Worm (Caenorhabditis elegans) whole organism, young adult: ENCODE measurements around the gene lias-1.

Source experiments
- C06A6.2 ChIP-seq: fragments of 200-800 bp; sonication (Bioruptor generic); conservative IDR thresholded peaks from 2 replicates; pipeline ENCODE4 v1.3.6; 2022; ENCODE audit warnings: missing genetic modification characterization, missing compliant biosample characterization
- D2030.7 ChIP-seq: fragments of 200-800 bp; sonication (Bioruptor generic); IDR thresholded peaks from 2 replicates; pipeline ENCODE4 v1.3.6; 2022; ENCODE audit warnings: missing genetic modification reagents, missing genetic modification characterization, missing compliant biosample characterization
- F22D6.2 ChIP-seq: sonication (generic microtip); optimal IDR thresholded peaks from 2 replicates; lab custom pipeline; 2016; ENCODE audit warnings: mild to moderate bottlenecking, missing genetic modification characterization, missing compliant biosample characterization
- F33H1.4 ChIP-seq: fragments of 200-800 bp; sonication (Bioruptor generic); IDR thresholded peaks from 2 replicates; pipeline ENCODE4 v1.3.6; 2022; ENCODE audit warnings: missing genetic modification reagents, missing genetic modification characterization, missing compliant biosample characterization
- F55B11.4 ChIP-seq: sonication (generic microtip); optimal IDR thresholded peaks from 2 replicates; lab custom pipeline; 2016; ENCODE audit warnings: missing compliant biosample characterization, missing genetic modification characterization, borderline replicate concordance; ENCODE audit not compliant: insufficient read depth
- T07F8.4 ChIP-seq: sonication (generic microtip); optimal IDR thresholded peaks from 2 replicates; lab custom pipeline; 2016; ENCODE audit warnings: mild to moderate bottlenecking, missing genetic modification characterization, moderate library complexity, missing compliant biosample characterization
- Y53G8AR.9 ChIP-seq: fragments of 200-800 bp; sonication (Bioruptor generic); conservative IDR thresholded peaks from 2 replicates; pipeline ENCODE4 v1.3.6; 2022; ENCODE audit warnings: missing genetic modification reagents, missing genetic modification characterization, missing compliant biosample characterization
- Y79H2A.3 ChIP-seq: fragments of 200-800 bp; sonication (Bioruptor generic); conservative IDR thresholded peaks from 2 replicates; pipeline ENCODE4 v1.3.6; 2022; ENCODE audit warnings: missing genetic modification reagents, missing genetic modification characterization, missing compliant biosample characterization
- akir-1 ChIP-seq: fragments of 200-800 bp; sonication (Bioruptor generic); optimal IDR thresholded peaks from 2 replicates; lab custom pipeline; 2018; ENCODE audit warnings: mild to moderate bottlenecking, missing genetic modification characterization, moderate library complexity, missing compliant biosample characterization
- atf-7 ChIP-seq: sonication (generic microtip); optimal IDR thresholded peaks from 2 replicates; lab custom pipeline; 2017; ENCODE audit warnings: mild to moderate bottlenecking, missing genetic modification characterization, missing compliant biosample characterization
- cebp-2 ChIP-seq: fragments of 200-800 bp; sonication (Bioruptor generic); IDR thresholded peaks from 2 replicates; pipeline ENCODE4 v1.3.6; 2022; ENCODE audit warnings: missing genetic modification characterization, missing compliant biosample characterization
- ceh-100 ChIP-seq: fragments of 200-800 bp; sonication (Bioruptor generic); IDR thresholded peaks from 2 replicates; pipeline ENCODE4 v1.3.6; 2022; ENCODE audit warnings: missing genetic modification reagents, missing genetic modification characterization, missing compliant biosample characterization
- ceh-58 ChIP-seq: fragments of 200-800 bp; sonication (Bioruptor generic); IDR thresholded peaks from 2 replicates; pipeline ENCODE4 v1.3.6; 2022; ENCODE audit warnings: missing genetic modification characterization, missing compliant biosample characterization
- die-1 ChIP-seq: sonication (generic microtip); optimal IDR thresholded peaks from 2 replicates; lab custom pipeline; 2016; ENCODE audit warnings: missing genotype, mild to moderate bottlenecking, missing genetic modification characterization, missing compliant biosample characterization
- dox-1 ChIP-seq: fragments of 200-800 bp; sonication (Bioruptor generic); IDR thresholded peaks from 2 replicates; pipeline ENCODE4 v1.3.6; 2022; ENCODE audit warnings: missing genetic modification reagents, missing genetic modification characterization, missing compliant biosample characterization
- egl-44 ChIP-seq: fragments of 200-800 bp; sonication (Bioruptor generic); IDR thresholded peaks from 2 replicates; pipeline ENCODE4 v1.3.6; 2022; ENCODE audit warnings: missing genetic modification reagents, missing genetic modification characterization, missing compliant biosample characterization
- ets-4 ChIP-seq: fragments of 200-800 bp; sonication (Bioruptor generic); optimal IDR thresholded peaks from 2 replicates; lab custom pipeline; 2018; ENCODE audit warnings: mild to moderate bottlenecking, missing genetic modification characterization, missing compliant biosample characterization
- fkh-3 ChIP-seq: sonication (generic microtip); optimal IDR thresholded peaks from 2 replicates; lab custom pipeline; 2016; ENCODE audit warnings: mild to moderate bottlenecking, missing genetic modification characterization, missing compliant biosample characterization
- hlh-26 ChIP-seq: fragments of 200-800 bp; sonication (Bioruptor generic); conservative IDR thresholded peaks from 2 replicates; pipeline ENCODE4 v1.3.6; 2022; ENCODE audit warnings: missing genetic modification reagents, missing genetic modification characterization, missing compliant biosample characterization
- hmg-1.2 ChIP-seq: fragments of 200-800 bp; sonication (Bioruptor generic); IDR thresholded peaks from 2 replicates; pipeline ENCODE4 v1.3.6; 2022; ENCODE audit warnings: missing genetic modification reagents, missing genetic modification characterization, missing compliant biosample characterization
- let-526 ChIP-seq: fragments of 200-800 bp; sonication (Bioruptor generic); IDR thresholded peaks from 2 replicates; pipeline ENCODE4 v1.3.6; 2022; ENCODE audit warnings: missing genetic modification reagents, missing genetic modification characterization, missing compliant biosample characterization
- let-607 ChIP-seq, 2 experiments: fragments of 200-800 bp in 1 of 2; sonication (Bioruptor generic) in 1 of 2; sonication (generic microtip) in 1 of 2; optimal IDR thresholded peaks; 2 replicates each; lab custom pipeline; 2016 to 2018; ENCODE audit warnings: mild to moderate bottlenecking in 2 of 2, missing compliant biosample characterization in 2 of 2, missing genetic modification characterization in 2 of 2, moderate library complexity in 2 of 2, missing genotype in 1 of 2
- lin-26 ChIP-seq: fragments of 200-800 bp; sonication (Bioruptor generic); IDR thresholded peaks from 2 replicates; pipeline ENCODE4 v1.3.6; 2022; ENCODE audit warnings: missing genetic modification reagents, missing genetic modification characterization, missing compliant biosample characterization
- lin-35 ChIP-seq, 3 experiments: fragments of 150-350 bp in 2 of 3; sonication (generic microtip) in 1 of 3; optimal IDR thresholded peaks; 2 replicates each; lab custom pipeline; 2014 to 2018; ENCODE audit warnings: missing biosample characterization in 3 of 3, missing genetic modification characterization in 3 of 3, missing genetic modification reagents in 3 of 3
- lin-40 ChIP-seq: sonication (generic microtip); optimal IDR thresholded peaks from 2 replicates; lab custom pipeline; 2016; ENCODE audit warnings: missing genetic modification characterization, mild to moderate bottlenecking, missing compliant biosample characterization, missing genotype, missing genetic modification reagents
- lin-54 ChIP-seq: fragments of 200-800 bp; sonication (Bioruptor generic); optimal IDR thresholded peaks from 2 replicates; lab custom pipeline; 2018; ENCODE audit warnings: mild to moderate bottlenecking, missing genetic modification characterization, missing compliant biosample characterization
- lir-1 ChIP-seq: fragments of 200-800 bp; sonication (Bioruptor generic); conservative IDR thresholded peaks from 2 replicates; pipeline ENCODE4 v1.3.6; 2022; ENCODE audit warnings: missing genetic modification reagents, missing genetic modification characterization, missing compliant biosample characterization
- madf-10 ChIP-seq: sonication (generic microtip); optimal IDR thresholded peaks from 2 replicates; lab custom pipeline; 2016; ENCODE audit warnings: mild to moderate bottlenecking, missing genetic modification characterization, missing compliant biosample characterization
- mes-4 ChIP-seq: sonication (generic microtip); optimal IDR thresholded peaks from 2 replicates; lab custom pipeline; 2016; ENCODE audit warnings: missing genotype, missing genetic modification characterization, missing compliant biosample characterization
- nhr-80 ChIP-seq: sonication (generic microtip); optimal IDR thresholded peaks from 2 replicates; lab custom pipeline; 2016; ENCODE audit warnings: missing genetic modification characterization, missing compliant biosample characterization
- rec-8 ChIP-seq, 2 experiments: sonication (generic microtip); optimal IDR thresholded peaks; 2 replicates each; lab custom pipeline; 2016; ENCODE audit warnings: mild to moderate bottlenecking in 2 of 2, missing genetic modification characterization in 2 of 2, missing genetic modification reagents in 2 of 2, missing genotype in 2 of 2, missing biosample characterization in 1 of 2, missing compliant biosample characterization in 1 of 2, moderate library complexity in 1 of 2
- rpc-1 ChIP-seq, 2 experiments: fragments of 150-350 bp in 1 of 2; sonication (generic microtip) in 1 of 2; optimal IDR thresholded peaks; 2 replicates each; lab custom pipeline; 2014 to 2018; ENCODE audit warnings: missing biosample characterization in 1 of 2, missing genetic modification characterization in 1 of 2, missing genetic modification reagents in 1 of 2, missing genotype in 1 of 2
- sdz-38 ChIP-seq: sonication (generic microtip); optimal IDR thresholded peaks from 2 replicates; lab custom pipeline; 2016; ENCODE audit warnings: missing genotype, missing genetic modification characterization, missing compliant biosample characterization
- snpc-1.1 ChIP-seq: sonication (generic microtip); optimal IDR thresholded peaks from 2 replicates; lab custom pipeline; 2017; ENCODE audit warnings: missing genetic modification characterization, mild to moderate bottlenecking, missing compliant biosample characterization, antibody characterized with exemption, moderate library complexity, missing genotype, missing genetic modification reagents; ENCODE audit not compliant: insufficient read depth
- snpc-3.4 ChIP-seq: sonication (generic microtip); optimal IDR thresholded peaks from 2 replicates; lab custom pipeline; 2017; ENCODE audit warnings: missing genetic modification characterization, mild to moderate bottlenecking, missing compliant biosample characterization, antibody characterized with exemption, moderate library complexity, missing genotype, missing genetic modification reagents
- snpc-4 ChIP-seq, 5 experiments: fragments of 150-350 bp in 1 of 5; sonication (generic microtip) in 4 of 5; optimal IDR thresholded peaks; 2 replicates each; lab custom pipeline; 2014 to 2018; ENCODE audit warnings: missing genetic modification characterization in 5 of 5, missing biosample characterization in 3 of 5, antibody characterized with exemption in 2 of 5, mild to moderate bottlenecking in 2 of 5, missing compliant biosample characterization in 2 of 5, missing genotype in 2 of 5, moderate library complexity in 2 of 5, missing genetic modification reagents in 1 of 5
- sptf-2 ChIP-seq: fragments of 200-800 bp; sonication (Bioruptor generic); optimal IDR thresholded peaks from 2 replicates; lab custom pipeline; 2018; ENCODE audit warnings: mild to moderate bottlenecking, missing genetic modification characterization, missing compliant biosample characterization
- tbp1 ChIP-seq: fragments of 200-800 bp; sonication (Bioruptor generic); optimal IDR thresholded peaks from 2 replicates; lab custom pipeline; 2018; ENCODE audit warnings: mild to moderate bottlenecking, missing genetic modification characterization, missing compliant biosample characterization
- tbx-9 ChIP-seq: sonication (generic microtip); optimal IDR thresholded peaks from 2 replicates; lab custom pipeline; 2016; ENCODE audit warnings: borderline replicate concordance, missing genetic modification characterization, inconsistent platforms, missing compliant biosample characterization
- unc-62 ChIP-seq: fragments of 150-350 bp; optimal IDR thresholded peaks from 2 replicates; lab custom pipeline; 2014; ENCODE audit warnings: missing biosample characterization, missing genetic modification reagents, missing genetic modification characterization
- xnd-1 ChIP-seq: sonication (generic microtip); optimal IDR thresholded peaks from 2 replicates; lab custom pipeline; 2016; ENCODE audit warnings: missing genotype, missing genetic modification reagents, missing genetic modification characterization, missing compliant biosample characterization
- ztf-22 ChIP-seq: fragments of 200-800 bp; sonication (Bioruptor generic); optimal IDR thresholded peaks from 2 replicates; lab custom pipeline; 2018; ENCODE audit warnings: mild to moderate bottlenecking, missing genetic modification characterization, moderate library complexity, missing compliant biosample characterization

The lias-1 gene

DNA sequence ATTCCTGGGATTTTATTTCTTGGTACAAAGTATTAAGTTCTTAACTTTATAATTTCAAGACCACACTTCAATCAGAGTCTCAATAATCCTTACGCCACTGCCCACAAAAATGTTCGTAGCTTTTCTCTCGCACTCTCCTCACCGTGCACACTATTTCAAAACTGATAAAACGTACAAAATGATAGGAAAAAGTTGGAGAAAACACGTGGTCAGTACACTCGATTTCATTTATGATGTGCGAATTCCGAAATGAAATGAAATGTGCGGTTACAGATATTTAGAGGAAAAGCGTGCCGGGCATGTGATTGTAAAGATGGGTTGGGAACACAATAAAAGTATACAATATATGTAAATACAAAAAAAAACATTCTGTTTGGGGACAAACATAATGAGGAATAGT is 15.5 kb upstream of the lias-1 start (continued):
- TF ChIP-seq C06A6.2 (GFP tag; lab: Robert Waterston, UW) (no peak), ets-4 (GFP tag; lab: Kevin White, UChicago) (peak; percentile 41), hlh-26 (no peak), snpc-1.1 (no peak), fkh-3 (tag; lab: Kevin White, UChicago) (no peak), unc-62 (GFP tag; lab: Kevin White, UChicago) (no peak), F22D6.2 (tag; lab: Kevin White, UChicago) (no peak), let-526 (GFP tag; lab: Robert Waterston, UW) (no peak), ztf-22 (GFP tag; lab: Kevin White, UChicago) (peak; percentile 50), xnd-1 (tag; lab: Kevin White, UChicago) (no peak), ceh-100 (GFP tag; lab: Robert Waterston, UW) (no peak), sdz-38 (tag; lab: Kevin White, UChicago) (no peak), F55B11.4 (tag; lab: Kevin White, UChicago) (no peak), let-607 (tag; optimal IDR thresholded peaks at IDR 0.05; lab: Kevin White, UChicago) (peak; percentile 70 to 76), ceh-58 (no peak), Y53G8AR.9 (GFP tag; lab: Robert Waterston, UW) (no peak), snpc-3.4 (no peak)

DNA sequence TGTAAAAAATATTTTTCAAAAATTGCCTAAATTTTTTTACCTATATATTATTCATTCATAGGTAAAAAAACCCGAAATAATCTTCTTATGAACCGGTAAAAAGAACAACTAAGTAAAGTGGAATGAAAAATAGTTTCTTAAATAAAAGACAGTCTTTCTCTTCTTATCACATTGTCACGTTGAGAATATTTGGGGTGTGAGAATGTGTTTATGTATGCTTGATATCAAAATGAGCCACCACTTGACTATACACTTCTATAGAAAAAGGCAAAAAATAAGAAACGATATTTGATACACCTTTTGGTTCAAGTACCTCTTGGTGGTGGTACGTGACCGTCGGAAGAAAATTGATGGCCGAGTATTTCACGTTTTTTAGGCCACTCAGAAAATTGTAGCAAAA is 14.6 kb upstream of the lias-1 start, which contains the start of gene hmit-1.3:
TSS of gene hmit-1.3 (minus strand) at position 103 of the 400 bp plus-strand sequence.
- TF ChIP-seq nhr-80 (tag; lab: Kevin White, UChicago), result peak; percentile 8
- no peak for TF ChIP-seq akir-1 (GFP tag; lab: Kevin White, UChicago)

DNA sequence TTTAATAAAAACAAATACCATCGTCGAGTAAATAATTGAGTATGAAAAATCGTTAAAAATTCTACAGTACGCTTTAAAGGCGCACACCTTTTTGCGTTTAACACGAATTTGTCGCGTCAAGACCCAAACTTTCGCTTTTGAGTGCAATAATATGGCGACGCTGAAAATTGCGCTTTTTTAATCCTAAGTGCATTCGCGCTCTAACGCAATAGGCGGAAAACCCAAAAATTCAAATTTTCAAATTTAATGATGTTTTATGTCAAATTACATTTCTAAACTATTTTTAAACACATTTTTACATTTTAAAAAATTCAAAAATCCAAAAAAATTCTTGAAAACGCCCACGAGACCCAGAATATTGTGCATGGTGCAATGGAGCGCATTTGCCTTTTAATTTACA is 6.9 kb upstream of the lias-1 start:
- TF ChIP-seq madf-10 (tag; lab: Kevin White, UChicago) (no peak), F55B11.4 (tag; lab: Kevin White, UChicago) (no peak), sptf-2 (GFP tag; lab: Kevin White, UChicago) (no peak), tbx-9 (no peak), ceh-100 (GFP tag; lab: Robert Waterston, UW) (no peak), cebp-2 (GFP tag; lab: Robert Waterston, UW) (no peak), die-1 (tag; lab: Kevin White, UChicago) (no peak), snpc-4 (GFP tag; optimal IDR thresholded peaks at IDR 0.05; lab: Kevin White, UChicago) (no peak), snpc-4 (tag; optimal IDR thresholded peaks at IDR 0.05; lab: Kevin White, UChicago) (no peak), rpc-1 (optimal IDR thresholded peaks at IDR 0.05; lab: Kevin White, UChicago) (no peak), rpc-1 (tag; optimal IDR thresholded peaks at IDR 0.05; lab: Kevin White, UChicago) (no peak), tbp1 (GFP tag; lab: Kevin White, UChicago) (no peak), rec-8 (tag; optimal IDR thresholded peaks at IDR 0.05; lab: Kevin White, UChicago) (no peak), T07F8.4 (tag; lab: Kevin White, UChicago) (no peak), Y79H2A.3 (no peak), lin-40 (tag; lab: Kevin White, UChicago) (no peak), mes-4 (tag; lab: Kevin White, UChicago) (no peak), ceh-58 (no peak)

DNA sequence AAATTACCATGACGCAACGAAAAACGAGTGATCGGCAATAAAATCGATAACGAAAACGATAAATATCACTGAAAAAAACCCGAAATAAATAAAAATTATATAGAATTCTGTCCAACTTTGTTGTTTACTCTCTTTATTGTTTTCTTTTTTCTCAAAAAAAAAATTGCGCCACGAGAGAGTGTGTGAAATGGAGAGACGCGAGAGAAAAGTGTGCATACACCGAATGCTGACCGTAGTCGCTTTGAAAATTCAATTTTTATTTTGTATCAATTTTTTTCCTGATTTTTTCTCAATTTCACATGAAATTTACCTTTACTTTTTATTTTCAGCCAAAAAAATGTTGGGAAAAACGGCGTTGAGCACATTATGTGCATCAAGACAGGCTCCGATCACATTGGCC is 5.0 kb upstream of the lias-1 start, which contains the start of the genes M01F1.4 and mrpl-35:
TSS of gene M01F1.4 (minus strand) at position 126 of the 400 bp plus-strand sequence.
TSS of gene mrpl-35 (plus strand) at position 330 of the 400 bp plus-strand sequence.
- TF ChIP-seq lin-40 (tag; lab: Kevin White, UChicago) (peak; percentile 1), hmg-1.2 (GFP tag; lab: Robert Waterston, UW) (peak; percentile 97), dox-1 (peak; percentile 44), lir-1 (GFP tag; lab: Robert Waterston, UW) (no peak), D2030.7 (GFP tag; lab: Robert Waterston, UW) (peak; percentile 31; the same call in 1 of the 2 replicates), nhr-80 (tag; lab: Kevin White, UChicago) (peak; percentile 13), lin-26 (GFP tag; lab: Robert Waterston, UW) (no peak), F33H1.4 (GFP tag; lab: Robert Waterston, UW) (peak; percentile 44; the same call in 1 of the 2 replicates), atf-7 (tag; lab: Kevin White, UChicago) (no peak), lin-54 (peak; percentile 16), egl-44 (GFP tag; lab: Robert Waterston, UW) (no peak), lin-35 (GFP tag; optimal IDR thresholded peaks at IDR 0.05; lab: Kevin White, UChicago) (peak in 1 of 3 experiments; percentile 9), snpc-4 (GFP tag; optimal IDR thresholded peaks at IDR 0.05; lab: Kevin White, UChicago) (no peak), snpc-4 (tag; optimal IDR thresholded peaks at IDR 0.05; lab: Kevin White, UChicago) (peak in 3 of 4 experiments; percentile 6 to 36 (median 27))
